Fruit fly (Drosophila melanogaster) whole organism, prepupa: ENCODE data around the gene CG8202.

Experiments
- Blimp-1 ChIP-seq: fragments of 200-800 bp; sonication (Bioruptor generic); optimal IDR thresholded peaks from 3 replicates; lab custom pipeline; 2017; ENCODE audit warnings: missing biosample characterization, missing genetic modification characterization, mild to moderate bottlenecking, moderate library complexity, missing genetic modification reagents
- CG10631 ChIP-seq: fragments of 200-800 bp; sonication (Bioruptor generic); optimal IDR thresholded peaks from 2 replicates; lab custom pipeline; 2016; ENCODE audit warnings: missing biosample characterization, missing genetic modification characterization
- CG11294 ChIP-seq: fragments of 200-800 bp; sonication (Bioruptor generic); IDR thresholded peaks from 2 replicates; pipeline ENCODE4 v1.3.6; 2022; ENCODE audit warnings: missing biosample characterization, missing genetic modification characterization
- CG11902 ChIP-seq: fragments of 200-800 bp; sonication (Bioruptor generic); optimal IDR thresholded peaks from 3 replicates; lab custom pipeline; 2016; ENCODE audit warnings: missing biosample characterization, missing genetic modification characterization
- CG31627 ChIP-seq: fragments of 200-800 bp; sonication (Bioruptor generic); optimal IDR thresholded peaks from 3 replicates; lab custom pipeline; 2016; ENCODE audit warnings: missing biosample characterization, missing genetic modification characterization
- CG32006 ChIP-seq: fragments of 200-800 bp; sonication (Bioruptor generic); optimal IDR thresholded peaks from 3 replicates; lab custom pipeline; 2017; ENCODE audit warnings: missing biosample characterization, mild to moderate bottlenecking, missing genetic modification characterization
- CG34406 ChIP-seq: fragments of 200-800 bp; sonication (Bioruptor generic); optimal IDR thresholded peaks from 3 replicates; lab custom pipeline; 2016; ENCODE audit warnings: missing biosample characterization, missing genetic modification characterization
- CG3919 ChIP-seq: fragments of 200-800 bp; sonication (Bioruptor generic); optimal IDR thresholded peaks from 3 replicates; lab custom pipeline; 2016; ENCODE audit warnings: missing biosample characterization, missing genetic modification characterization
- CG6163 ChIP-seq: fragments of 200-800 bp; sonication (Bioruptor generic); IDR thresholded peaks from 3 replicates; pipeline ENCODE4 v1.3.6; 2022; ENCODE audit warnings: missing biosample characterization, missing genetic modification characterization
- CG6276 ChIP-seq: fragments of 200-800 bp; sonication (Bioruptor generic); optimal IDR thresholded peaks from 2 replicates; lab custom pipeline; 2017; ENCODE audit warnings: missing biosample characterization, mild to moderate bottlenecking, missing genetic modification characterization
- CG6792 ChIP-seq: fragments of 200-800 bp; sonication (Bioruptor generic); optimal IDR thresholded peaks from 3 replicates; lab custom pipeline; 2016; ENCODE audit warnings: missing biosample characterization, missing genetic modification characterization
- CG6808 ChIP-seq: fragments of 200-800 bp; sonication (Bioruptor generic); optimal IDR thresholded peaks from 3 replicates; lab custom pipeline; 2017; ENCODE audit warnings: missing biosample characterization, missing genetic modification characterization, mild to moderate bottlenecking, moderate library complexity, missing genetic modification reagents
- CG6854 ChIP-seq: fragments of 200-800 bp; sonication (Bioruptor generic); optimal IDR thresholded peaks from 2 replicates; lab custom pipeline; 2017; ENCODE audit warnings: missing biosample characterization, mild to moderate bottlenecking, missing genetic modification characterization
- Eip78C ChIP-seq: fragments of 200-800 bp; sonication (Bioruptor generic); peaks from one replicate; lab custom pipeline; 2016; ENCODE audit warnings: missing biosample characterization, missing genetic modification characterization
- Ets21C ChIP-seq: fragments of 200-800 bp; sonication (Bioruptor generic); optimal IDR thresholded peaks from 3 replicates; lab custom pipeline; 2016; ENCODE audit warnings: missing biosample characterization, missing genetic modification characterization
- Ets96B ChIP-seq: fragments of 200-800 bp; optimal IDR thresholded peaks from 2 replicates; lab custom pipeline; 2019; ENCODE audit warnings: missing biosample characterization, mild to moderate bottlenecking, missing genetic modification characterization, moderate library complexity
- Gug ChIP-seq: fragments of 200-800 bp; sonication (Bioruptor generic); IDR thresholded peaks from 2 replicates; pipeline ENCODE4 v1.3.6; 2022; ENCODE audit warnings: missing biosample characterization, missing genetic modification characterization
- Hr38 ChIP-seq: sonication (Bioruptor generic); optimal IDR thresholded peaks from 2 replicates; lab custom pipeline; 2016; ENCODE audit warnings: missing biosample characterization, missing genetic modification characterization
- Hr4 ChIP-seq: fragments of 200-800 bp; sonication (Bioruptor generic); optimal IDR thresholded peaks from 3 replicates; lab custom pipeline; 2016; ENCODE audit warnings: missing biosample characterization, missing genetic modification characterization
- Lpt ChIP-seq: fragments of 200-800 bp; sonication (Bioruptor generic); optimal IDR thresholded peaks from 3 replicates; lab custom pipeline; 2016; ENCODE audit warnings: missing biosample characterization, missing genetic modification characterization
- Met ChIP-seq: fragments of 200-800 bp; sonication (Bioruptor generic); optimal IDR thresholded peaks from 3 replicates; lab custom pipeline; 2016; ENCODE audit warnings: missing biosample characterization, missing genetic modification characterization
- OdsH ChIP-seq: fragments of 200-800 bp; sonication (Bioruptor generic); optimal IDR thresholded peaks from 3 replicates; lab custom pipeline; 2016; ENCODE audit warnings: missing biosample characterization, missing genetic modification characterization
- Sox14 ChIP-seq: fragments of 200-800 bp; sonication (Bioruptor generic); optimal IDR thresholded peaks from 3 replicates; lab custom pipeline; 2016; ENCODE audit warnings: missing biosample characterization, missing genetic modification characterization
- Sox15 ChIP-seq: fragments of 200-800 bp; sonication (Bioruptor generic); optimal IDR thresholded peaks from 3 replicates; lab custom pipeline; 2016; ENCODE audit warnings: missing biosample characterization, missing genetic modification characterization
- achi ChIP-seq: fragments of 200-800 bp; sonication (Bioruptor generic); optimal IDR thresholded peaks from 3 replicates; lab custom pipeline; 2016; ENCODE audit warnings: missing biosample characterization, missing genetic modification characterization
- acj6 ChIP-seq: fragments of 200-800 bp; sonication (Bioruptor generic); optimal IDR thresholded peaks from 3 replicates; lab custom pipeline; 2016; ENCODE audit warnings: missing biosample characterization, missing genetic modification characterization
- dac ChIP-seq: fragments of 200-800 bp; sonication (Bioruptor generic); optimal IDR thresholded peaks from 2 replicates; lab custom pipeline; 2017; ENCODE audit warnings: missing biosample characterization, mild to moderate bottlenecking, missing genetic modification characterization
- dsx ChIP-seq: fragments of 200-800 bp; optimal IDR thresholded peaks from 3 replicates; lab custom pipeline; 2019; ENCODE audit warnings: missing biosample characterization, mild to moderate bottlenecking, missing genetic modification characterization, moderate library complexity; ENCODE audit not compliant: poor library complexity, severe bottlenecking
- eg ChIP-seq: fragments of 200-800 bp; sonication (Bioruptor generic); IDR thresholded peaks from 3 replicates; pipeline ENCODE4 v1.3.6; 2022; ENCODE audit warnings: missing biosample characterization, missing genetic modification characterization
- fd59A ChIP-seq: fragments of 200-800 bp; sonication (Bioruptor generic); optimal IDR thresholded peaks from 2 replicates; lab custom pipeline; 2017; ENCODE audit warnings: missing biosample characterization, mild to moderate bottlenecking, missing genetic modification characterization, missing genetic modification reagents
- fkh ChIP-seq: fragments of 200-800 bp; sonication (Bioruptor generic); optimal IDR thresholded peaks from 3 replicates; lab custom pipeline; 2017; ENCODE audit warnings: missing biosample characterization, mild to moderate bottlenecking, missing genetic modification characterization, moderate library complexity
- lz ChIP-seq: fragments of 200-800 bp; sonication (Bioruptor generic); optimal IDR thresholded peaks from 3 replicates; lab custom pipeline; 2016; ENCODE audit warnings: missing biosample characterization, missing genetic modification characterization
- pdm3 ChIP-seq: fragments of 200-800 bp; sonication (Bioruptor generic); optimal IDR thresholded peaks from 3 replicates; lab custom pipeline; 2016; ENCODE audit warnings: missing biosample characterization, missing genetic modification characterization
- spab ChIP-seq: fragments of 200-800 bp; sonication (Bioruptor generic); optimal IDR thresholded peaks from 2 replicates; lab custom pipeline; 2017; ENCODE audit warnings: missing biosample characterization, mild to moderate bottlenecking, missing genetic modification characterization, missing genetic modification reagents
- vri ChIP-seq: fragments of 200-800 bp; sonication (Bioruptor generic); optimal IDR thresholded peaks from 3 replicates; lab custom pipeline; 2016; ENCODE audit warnings: missing biosample characterization, mild to moderate bottlenecking, missing genetic modification characterization

The CG8202 gene

DNA sequence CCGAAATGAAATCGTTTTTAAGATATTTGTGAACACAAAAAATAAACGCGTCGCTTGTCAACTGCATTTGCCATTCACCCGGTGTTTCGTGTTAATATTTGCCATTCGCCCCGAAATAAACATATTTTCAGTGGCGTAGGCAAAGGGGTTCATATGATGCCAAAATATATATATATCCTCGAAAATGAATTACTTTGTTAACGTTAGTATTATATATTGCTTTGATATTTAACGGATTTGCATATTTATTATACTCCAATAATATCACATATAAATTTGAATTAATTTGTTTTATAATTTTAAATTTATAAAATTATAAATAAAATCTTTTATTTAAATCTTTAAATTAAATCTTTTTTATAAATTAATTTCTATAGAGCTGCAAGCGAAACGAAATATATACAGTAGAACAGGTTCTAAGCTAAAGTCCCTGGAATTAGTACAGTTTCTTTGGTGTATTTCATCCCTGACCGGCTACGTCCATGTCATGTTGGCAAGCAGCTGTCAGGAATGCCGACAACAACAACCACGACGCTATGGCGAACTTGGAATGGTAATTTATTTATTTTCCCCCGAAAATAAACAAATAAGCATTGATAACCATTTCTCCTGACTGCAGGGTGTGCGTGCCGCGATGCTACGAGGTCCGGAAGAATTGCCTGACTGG, at the start of gene CG8202, which contains the start of gene M1BP (continued):
- TF ChIP-seq CG6792 (GFP tag; lab: Kevin White, UChicago) (peak; percentile 85), CG31627 (GFP tag; lab: Kevin White, UChicago) (peak; percentile 76), fd59A (GFP tag; lab: Kevin White, UChicago) (peak; percentile 38), Sox14 (GFP tag; lab: Kevin White, UChicago) (peak; percentile 71), Hr4 (no peak), pdm3 (no peak), OdsH (GFP tag; lab: Kevin White, UChicago) (peak; percentile 89), Ets21C (peak; percentile 62), CG10631 (GFP tag; lab: Kevin White, UChicago) (peak; percentile 93)

DNA sequence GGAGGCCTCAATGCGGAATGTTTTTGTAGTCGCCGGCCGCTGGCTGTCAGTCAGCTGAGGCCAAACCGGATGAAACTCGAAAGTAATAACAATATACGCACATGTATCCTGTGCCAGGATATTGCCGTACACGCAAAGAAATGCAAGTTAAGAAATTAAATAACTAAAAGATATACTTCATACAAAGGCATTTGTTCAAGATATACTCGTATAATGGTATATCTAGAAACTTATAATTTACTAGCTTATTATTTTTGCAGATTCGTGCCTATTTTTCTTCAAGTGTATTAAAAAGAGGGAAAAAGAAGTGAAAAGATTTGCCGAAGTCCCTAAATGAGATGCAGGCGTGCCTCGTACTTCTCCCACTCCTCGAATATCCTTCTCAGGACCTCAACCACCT, 48.6 kb upstream of the CG8202 start:
- TF ChIP-seq CG3919 (GFP tag; lab: Kevin White, UChicago) (no peak), fd59A (GFP tag; lab: Kevin White, UChicago) (no peak), achi (GFP tag; lab: Kevin White, UChicago) (no peak), CG6854 (no peak), Gug (GFP tag; lab: Robert Waterston, UW) (no peak), CG11294 (GFP tag; lab: Robert Waterston, UW) (no peak), CG32006 (GFP tag; lab: Kevin White, UChicago) (no peak), CG34406 (no peak), Lpt (GFP tag; lab: Kevin White, UChicago) (no peak), CG6163 (GFP tag; lab: Robert Waterston, UW) (no peak), Hr38 (no peak), fkh (GFP tag; lab: Kevin White, UChicago) (no peak), dac (GFP tag; lab: Kevin White, UChicago) (no peak)
- TF ChIP-seq, all 60 proteins: peak for 0

DNA sequence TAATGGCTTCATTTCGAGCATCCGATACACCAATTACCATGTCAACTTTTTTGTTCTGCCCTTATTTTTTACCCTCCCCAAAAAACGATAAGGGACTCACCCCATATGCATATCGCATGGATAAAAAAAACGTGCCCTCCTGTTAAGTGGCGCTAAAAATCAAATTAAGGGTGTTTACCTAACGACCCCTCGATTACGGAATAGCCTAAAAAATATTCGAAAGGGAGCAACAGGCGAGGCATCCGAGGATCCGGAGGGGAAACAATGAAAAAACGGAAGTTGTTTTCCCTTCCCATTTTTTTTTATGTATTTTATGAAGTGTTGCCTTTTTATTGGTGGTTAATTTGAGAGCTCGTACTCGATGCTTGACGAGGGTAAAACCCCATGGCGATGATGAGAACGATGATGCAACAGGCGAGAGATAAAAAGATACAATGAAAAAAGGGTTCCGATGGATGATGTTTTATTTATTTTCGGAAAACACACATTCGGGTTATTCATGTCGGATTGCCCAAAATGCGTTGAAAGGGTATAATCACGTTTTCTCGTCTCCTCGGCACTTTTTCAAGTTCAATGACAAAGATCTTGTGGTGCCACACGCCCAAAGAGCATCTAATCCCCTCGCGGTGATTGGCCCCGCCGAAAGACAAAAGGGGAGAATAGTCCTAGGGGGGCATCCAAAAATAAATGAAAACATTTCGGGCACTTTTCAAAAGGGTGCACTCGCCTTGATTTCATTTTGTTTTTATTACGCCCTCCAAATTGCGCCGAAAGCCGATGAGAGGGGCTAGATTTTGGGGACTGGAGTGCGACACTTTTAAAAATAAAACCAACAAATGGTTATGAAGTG, 47.3 kb upstream of the CG8202 start, which contains the start of gene CG44227:
Gene CG44227, minus strand, starts transcription at position 849 of the 850 bp plus-strand sequence.
- TF ChIP-seq CG11294 (GFP tag; lab: Robert Waterston, UW) (no peak), CG11902 (no peak), Sox15 (GFP tag; lab: Kevin White, UChicago) (no peak), Eip78C (GFP tag; lab: Kevin White, UChicago) (no peak), Hr38 (no peak), lz (no peak), spab (GFP tag; lab: Kevin White, UChicago) (no peak), Ets21C (no peak), CG6808 (GFP tag; lab: Kevin White, UChicago) (no peak), CG6276 (GFP tag; lab: Kevin White, UChicago) (no peak), CG31627 (GFP tag; lab: Kevin White, UChicago) (no peak), Met (GFP tag; lab: Kevin White, UChicago) (no peak), Blimp-1 (GFP tag; lab: Kevin White, UChicago) (no peak)

DNA sequence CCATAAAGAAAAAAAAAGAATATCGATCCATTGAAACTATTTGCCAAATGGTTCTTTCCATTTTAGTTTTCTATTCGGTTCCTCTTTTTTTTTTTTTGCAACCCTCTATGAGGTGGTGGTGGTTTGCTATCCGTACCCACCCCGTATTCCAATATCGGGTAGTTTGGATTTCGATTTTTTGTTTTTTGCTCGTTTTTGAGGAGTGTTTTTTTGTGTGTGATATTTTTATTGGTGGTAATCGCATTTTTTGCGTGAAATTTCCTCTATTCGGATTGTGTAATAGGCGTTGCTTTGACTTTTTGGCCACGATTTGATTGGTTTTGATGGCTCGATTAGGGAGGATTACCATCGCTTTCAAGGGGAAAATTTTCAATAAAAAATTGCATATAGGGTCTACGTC, 45.4 kb upstream of the CG8202 start:
- TF ChIP-seq fd59A (GFP tag; lab: Kevin White, UChicago) (no peak), dsx (GFP tag; lab: Kevin White, UChicago) (no peak), acj6 (GFP tag; lab: Kevin White, UChicago) (no peak), vri (GFP tag; lab: Kevin White, UChicago) (no peak), Ets96B (no peak), eg (no peak)
